Fruit fly (Drosophila melanogaster) whole organism, adult: Measurements from ENCODE around the gene Tssk.

ENCODE experiments used
- CG11617 ChIP-seq: fragments of 200-800 bp; sonication (Bioruptor generic); optimal IDR thresholded peaks from 2 replicates; lab custom pipeline; 2017; ENCODE audit warnings: mild to moderate bottlenecking, missing biosample characterization, missing genetic modification reagents, missing genetic modification characterization
- CG12768 ChIP-seq: fragments of 200-800 bp; sonication (Bioruptor generic); optimal IDR thresholded peaks from 2 replicates; lab custom pipeline; 2017; ENCODE audit warnings: missing biosample characterization, missing genetic modification characterization, mild to moderate bottlenecking, moderate library complexity, missing genetic modification reagents
- CG14711 ChIP-seq: fragments of 200-800 bp; sonication (Bioruptor generic); optimal IDR thresholded peaks from 2 replicates; lab custom pipeline; 2018; ENCODE audit warnings: missing biosample characterization, mild to moderate bottlenecking, missing genetic modification characterization, moderate library complexity
- CG1620 ChIP-seq: fragments of 200-800 bp; sonication (Bioruptor generic); optimal IDR thresholded peaks from 2 replicates; lab custom pipeline; 2016; ENCODE audit warnings: missing biosample characterization, missing genetic modification characterization
- CG33017 ChIP-seq: fragments of 200-800 bp; sonication (Bioruptor generic); optimal IDR thresholded peaks from 2 replicates; lab custom pipeline; 2018; ENCODE audit warnings: missing biosample characterization, mild to moderate bottlenecking, missing genetic modification characterization, moderate library complexity
- CG5204 ChIP-seq: fragments of 200-800 bp; sonication (Bioruptor generic); optimal IDR thresholded peaks from 2 replicates; lab custom pipeline; 2016; ENCODE audit warnings: missing biosample characterization, missing genetic modification characterization
- CG7045 ChIP-seq: fragments of 200-800 bp; sonication (Bioruptor generic); optimal IDR thresholded peaks from 2 replicates; lab custom pipeline; 2017; ENCODE audit warnings: missing biosample characterization, mild to moderate bottlenecking, missing genetic modification characterization
- CG7101 ChIP-seq: fragments of 200-800 bp; sonication (Bioruptor generic); optimal IDR thresholded peaks from 2 replicates; lab custom pipeline; 2018; ENCODE audit warnings: missing biosample characterization, mild to moderate bottlenecking, missing genetic modification characterization, moderate library complexity
- Clk ChIP-seq: fragments of 200-800 bp; sonication (Bioruptor generic); optimal IDR thresholded peaks from 2 replicates; lab custom pipeline; 2017; ENCODE audit warnings: missing biosample characterization, missing genetic modification characterization
- Crg-1 ChIP-seq: fragments of 200-800 bp; sonication (Bioruptor generic); optimal IDR thresholded peaks from 2 replicates; lab custom pipeline; 2016; ENCODE audit warnings: missing biosample characterization, missing genetic modification characterization
- Hr96 ChIP-seq: fragments of 200-800 bp; sonication (Bioruptor generic); optimal IDR thresholded peaks from 2 replicates; lab custom pipeline; 2016; ENCODE audit warnings: missing biosample characterization, missing genetic modification characterization
- Mnt ChIP-seq: fragments of 200-800 bp; sonication (Bioruptor generic); optimal IDR thresholded peaks from 2 replicates; lab custom pipeline; 2016; ENCODE audit warnings: missing biosample characterization, mild to moderate bottlenecking, missing genetic modification characterization
- bab1 ChIP-seq: fragments of 200-800 bp; sonication (Bioruptor generic); optimal IDR thresholded peaks from 3 replicates; lab custom pipeline; 2019; ENCODE audit warnings: missing biosample characterization, mild to moderate bottlenecking, missing genetic modification characterization, moderate library complexity
- cic ChIP-seq: fragments of 200-800 bp; sonication (Bioruptor generic); optimal IDR thresholded peaks from 2 replicates; lab custom pipeline; 2017; ENCODE audit warnings: missing biosample characterization, mild to moderate bottlenecking, missing genetic modification characterization, moderate library complexity
- cnc ChIP-seq, 2 experiments: fragments of >200 bp; optimal IDR thresholded peaks; 2 replicates each; lab custom pipeline; 2017
- kay ChIP-seq: fragments of 200-800 bp; sonication (Bioruptor generic); peaks from one replicate; lab custom pipeline; 2016; ENCODE audit warnings: missing biosample characterization, missing genetic modification characterization, borderline replicate concordance
- ovo ChIP-seq: fragments of 200-800 bp; sonication (Bioruptor generic); optimal IDR thresholded peaks from 2 replicates; lab custom pipeline; 2016; ENCODE audit warnings: missing biosample characterization, missing genetic modification characterization
- pad ChIP-seq: fragments of 200-800 bp; sonication (Bioruptor generic); optimal IDR thresholded peaks from 3 replicates; lab custom pipeline; 2017; ENCODE audit warnings: missing biosample characterization, missing genetic modification characterization, mild to moderate bottlenecking, moderate library complexity, missing genetic modification reagents
- tj ChIP-seq: fragments of 200-800 bp; sonication (Bioruptor generic); optimal IDR thresholded peaks from 3 replicates; lab custom pipeline; 2017; ENCODE audit warnings: missing biosample characterization, mild to moderate bottlenecking, missing genetic modification characterization, moderate library complexity
- toe ChIP-seq: fragments of 200-800 bp; sonication (Bioruptor generic); optimal IDR thresholded peaks from 2 replicates; lab custom pipeline; 2016; ENCODE audit warnings: missing biosample characterization, missing genetic modification characterization

Tssk gene

DNA sequence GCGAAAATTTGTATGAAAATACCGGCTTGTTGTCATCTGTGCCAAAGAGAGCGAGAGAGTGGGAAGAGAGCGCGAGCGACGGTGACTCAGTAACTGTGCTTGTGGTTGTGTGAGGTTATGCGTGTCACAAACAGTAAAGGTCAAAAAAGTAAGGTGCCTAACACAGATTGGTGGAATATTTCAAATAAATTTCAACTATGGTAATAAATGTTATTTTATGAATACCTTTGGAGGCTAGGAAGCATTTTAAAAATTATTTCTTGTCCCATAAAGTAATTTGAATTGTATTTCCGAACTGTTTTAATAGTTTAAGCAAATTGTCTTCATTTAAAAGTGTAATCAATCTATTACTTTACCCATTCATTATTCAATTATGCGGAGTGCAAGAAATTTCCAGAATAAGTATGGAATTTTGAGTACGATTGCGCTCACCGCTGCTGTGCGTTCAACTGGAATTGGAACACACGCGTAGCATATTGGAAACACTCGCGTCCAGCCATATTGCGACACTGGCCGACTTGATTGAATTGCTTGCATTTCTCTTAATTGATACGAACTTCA lies 24.7 kb upstream of the Tssk start:
- peak; percentile 28 for TF ChIP-seq cic (GFP tag; lab: Kevin White, UChicago)
- TF ChIP-seq toe (GFP tag; lab: Kevin White, UChicago), result peak; percentile 68
- peak; percentile 88 for TF ChIP-seq CG12768 (GFP tag; lab: Kevin White, UChicago)
- TF ChIP-seq CG14711 (tag; lab: Kevin White, UChicago), result peak; percentile 84
- TF ChIP-seq CG1620 (GFP tag; lab: Kevin White, UChicago), result peak; percentile 77
- TF ChIP-seq Hr96, result peak; percentile 81
- peak; percentile 74 for TF ChIP-seq Mnt
- TF ChIP-seq CG11617 (GFP tag; lab: Kevin White, UChicago), result peak; percentile 96
- TF ChIP-seq ovo (GFP tag; lab: Kevin White, UChicago), result peak; percentile 77
- peak; percentile 93 for TF ChIP-seq CG5204 (GFP tag; lab: Kevin White, UChicago)
- TF ChIP-seq CG33017 (tag; lab: Kevin White, UChicago), result peak; percentile 93
- TF ChIP-seq bab1 (GFP tag; lab: Kevin White, UChicago), result peak; percentile 95
- no peak for TF ChIP-seq cnc (optimal IDR thresholded peaks at IDR 0.05; lab: Kevin White, UChicago)
- peak; percentile 96 for TF ChIP-seq CG7045 (GFP tag; lab: Kevin White, UChicago)
- peak; percentile 77 for TF ChIP-seq tj (GFP tag; lab: Kevin White, UChicago)
- TF ChIP-seq CG7101 (tag; lab: Kevin White, UChicago), result peak; percentile 91
- TF ChIP-seq kay, result peak; percentile 98
- TF ChIP-seq Crg-1 (GFP tag; lab: Kevin White, UChicago), result peak; percentile 83
- TF ChIP-seq Clk (GFP tag; lab: Kevin White, UChicago), result peak; percentile 57
- peak; percentile 68 for TF ChIP-seq pad

DNA sequence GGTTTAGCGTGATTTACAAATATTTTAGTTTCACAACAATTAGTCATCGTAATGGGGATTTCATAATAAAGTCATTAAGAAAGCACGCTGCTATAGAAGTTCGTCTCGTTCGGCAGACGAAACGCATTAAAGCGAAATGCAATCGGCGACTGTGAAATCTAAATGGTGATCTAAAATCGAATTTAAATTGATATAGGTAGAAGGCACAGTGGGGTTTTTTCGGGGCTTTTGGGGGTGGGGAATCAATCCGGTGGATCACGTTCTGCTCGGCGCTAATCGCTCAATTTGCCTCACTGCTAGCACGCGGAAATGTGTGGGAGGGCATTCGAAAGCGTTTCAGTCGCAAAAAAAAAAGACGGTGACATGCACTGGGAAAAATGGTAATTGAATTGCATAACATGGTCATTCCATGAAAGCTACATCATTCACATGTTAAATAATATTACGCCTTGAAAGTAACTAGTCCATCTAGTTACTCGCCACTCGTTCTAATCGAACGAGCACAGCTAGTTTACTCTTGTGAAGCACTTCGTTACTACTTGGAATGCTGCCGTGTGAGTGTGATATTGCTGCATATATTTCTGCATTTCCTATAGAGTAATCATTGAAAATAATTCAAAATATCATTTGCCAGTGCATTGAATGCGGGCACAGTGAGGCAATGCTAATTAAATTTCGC lies 20.6 kb upstream of the Tssk start:
- TF ChIP-seq CG12768 (GFP tag; lab: Kevin White, UChicago) (peak; percentile 63), CG5204 (GFP tag; lab: Kevin White, UChicago) (peak; percentile 34), toe (GFP tag; lab: Kevin White, UChicago) (no peak), CG7045 (GFP tag; lab: Kevin White, UChicago) (peak; percentile 55), CG14711 (tag; lab: Kevin White, UChicago) (peak; percentile 3), CG11617 (GFP tag; lab: Kevin White, UChicago) (peak; percentile 38), CG1620 (GFP tag; lab: Kevin White, UChicago) (no peak), CG33017 (tag; lab: Kevin White, UChicago) (peak; percentile 26), cic (GFP tag; lab: Kevin White, UChicago) (no peak), bab1 (GFP tag; lab: Kevin White, UChicago) (peak; percentile 48), CG7101 (tag; lab: Kevin White, UChicago) (peak; percentile 61), Crg-1 (GFP tag; lab: Kevin White, UChicago) (no peak)

DNA sequence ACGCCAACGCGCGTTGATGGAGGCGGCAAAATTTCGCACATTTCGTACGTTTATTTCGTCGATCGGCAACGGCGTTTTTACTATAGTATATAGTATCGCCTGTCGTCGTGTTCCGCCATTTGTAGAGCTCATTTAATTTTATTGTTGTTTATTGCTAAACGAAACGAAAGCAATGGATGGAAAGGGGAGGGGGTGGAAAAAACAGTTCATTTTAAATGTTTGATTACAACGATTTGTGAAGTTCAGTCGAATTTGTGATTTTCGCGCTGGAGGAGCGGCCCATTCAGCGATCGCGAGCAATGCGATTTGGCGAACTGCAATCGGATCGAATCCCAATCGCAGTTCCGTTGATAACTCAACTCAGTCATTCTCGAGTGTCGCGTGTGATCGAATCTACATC lies 17.5 kb upstream of the Tssk start:
- TF ChIP-seq cic (GFP tag; lab: Kevin White, UChicago), result peak; percentile 93
- TF ChIP-seq kay, result peak; percentile 54
- peak; percentile 23 for TF ChIP-seq ovo (GFP tag; lab: Kevin White, UChicago)
- TF ChIP-seq CG11617 (GFP tag; lab: Kevin White, UChicago), result no peak
- peak; percentile 16 for TF ChIP-seq Clk (GFP tag; lab: Kevin White, UChicago)
- TF ChIP-seq bab1 (GFP tag; lab: Kevin White, UChicago), result no peak
- TF ChIP-seq CG12768 (GFP tag; lab: Kevin White, UChicago), result peak; percentile 48
- TF ChIP-seq CG7045 (GFP tag; lab: Kevin White, UChicago), result no peak
- no peak for TF ChIP-seq pad
- peak; percentile 21 for TF ChIP-seq CG7101 (tag; lab: Kevin White, UChicago)
- peak; percentile 36 for TF ChIP-seq Mnt

DNA sequence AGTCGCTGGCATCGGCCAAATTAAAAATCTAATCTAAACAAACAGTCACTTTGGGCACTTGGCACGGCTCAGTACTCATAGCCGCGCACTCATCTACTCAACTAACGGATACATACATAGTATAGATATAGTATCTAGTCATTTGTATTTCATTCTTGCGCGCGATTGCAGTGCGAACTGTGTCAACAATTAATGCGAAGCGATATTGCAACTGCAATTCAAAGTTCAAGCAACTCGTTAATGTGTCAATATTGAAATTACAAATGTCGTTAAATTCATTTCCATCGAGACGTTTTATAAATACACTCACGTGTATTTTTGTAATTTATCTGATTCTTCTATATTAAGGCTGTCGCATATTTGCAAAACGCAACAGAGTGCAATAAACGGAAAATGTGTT lies 16.3 kb upstream of the Tssk start:
- TF ChIP-seq CG7045 (GFP tag; lab: Kevin White, UChicago) (peak; percentile 22), Hr96 (peak; percentile 23), pad (peak; percentile 1), Crg-1 (GFP tag; lab: Kevin White, UChicago) (peak; percentile 33), bab1 (GFP tag; lab: Kevin White, UChicago) (no peak), cic (GFP tag; lab: Kevin White, UChicago) (peak; percentile 81), CG11617 (GFP tag; lab: Kevin White, UChicago) (peak; percentile 34), tj (GFP tag; lab: Kevin White, UChicago) (no peak), CG33017 (tag; lab: Kevin White, UChicago) (peak; percentile 7), kay (peak; percentile 74), CG14711 (tag; lab: Kevin White, UChicago) (peak; percentile 30), CG5204 (GFP tag; lab: Kevin White, UChicago) (peak; percentile 30), toe (GFP tag; lab: Kevin White, UChicago) (peak; percentile 21), cnc (optimal IDR thresholded peaks at IDR 0.05; lab: Kevin White, UChicago) (no peak), ovo (GFP tag; lab: Kevin White, UChicago) (peak; percentile 12), Mnt (peak; percentile 19), Clk (GFP tag; lab: Kevin White, UChicago) (peak; percentile 37), CG1620 (GFP tag; lab: Kevin White, UChicago) (no peak), CG12768 (GFP tag; lab: Kevin White, UChicago) (peak; percentile 64), CG7101 (tag; lab: Kevin White, UChicago) (peak; percentile 66)

DNA sequence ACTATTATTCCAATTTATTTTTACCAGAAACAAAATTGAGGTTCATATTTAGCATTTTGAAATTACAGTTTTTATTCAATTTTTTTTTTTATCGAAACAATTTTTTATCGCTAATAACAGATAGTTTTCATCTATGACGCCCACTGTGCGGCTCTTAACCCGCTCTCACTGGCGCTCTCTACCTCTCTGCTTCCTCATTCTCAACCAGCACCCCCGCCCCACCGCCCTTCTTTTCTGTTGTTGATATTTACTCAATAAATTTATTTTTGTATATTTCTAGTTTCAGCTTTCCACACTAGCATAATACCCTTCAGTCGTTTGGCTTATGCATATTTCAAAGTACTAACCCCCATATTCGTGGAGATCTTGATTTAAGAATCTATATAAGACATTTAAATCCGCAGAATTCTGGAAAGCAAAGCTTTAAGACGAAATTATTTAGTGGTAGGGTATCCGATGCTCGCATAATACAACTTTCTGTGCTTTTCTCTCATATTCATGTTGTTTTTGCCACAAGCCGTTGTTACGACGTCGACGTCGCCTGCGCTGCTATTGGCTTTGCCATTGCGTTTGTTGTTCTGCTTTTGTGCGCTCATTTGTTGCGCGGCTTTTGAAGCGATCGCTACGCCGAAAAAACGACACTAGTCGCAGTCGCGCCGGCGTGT lies 14.5 kb upstream of the Tssk start:
- TF ChIP-seq CG7045 (GFP tag; lab: Kevin White, UChicago) (peak; percentile 87), Hr96 (peak; percentile 48), ovo (GFP tag; lab: Kevin White, UChicago) (peak; percentile 95), Crg-1 (GFP tag; lab: Kevin White, UChicago) (peak; percentile 94), Mnt (peak; percentile 87), CG11617 (GFP tag; lab: Kevin White, UChicago) (peak; percentile 93), CG14711 (tag; lab: Kevin White, UChicago) (peak; percentile 82), CG1620 (GFP tag; lab: Kevin White, UChicago) (peak; percentile 82), kay (peak; percentile 92), CG5204 (GFP tag; lab: Kevin White, UChicago) (peak; percentile 89), cic (GFP tag; lab: Kevin White, UChicago) (peak; percentile 84), CG33017 (tag; lab: Kevin White, UChicago) (peak; percentile 91), CG7101 (tag; lab: Kevin White, UChicago) (peak; percentile 89), pad (peak; percentile 83), toe (GFP tag; lab: Kevin White, UChicago) (peak; percentile 83), cnc (optimal IDR thresholded peaks at IDR 0.05; lab: Kevin White, UChicago) (no peak), bab1 (GFP tag; lab: Kevin White, UChicago) (peak; percentile 88), tj (GFP tag; lab: Kevin White, UChicago) (peak; percentile 64), CG12768 (GFP tag; lab: Kevin White, UChicago) (peak; percentile 94), Clk (GFP tag; lab: Kevin White, UChicago) (peak; percentile 82)
